Worm (Caenorhabditis elegans): ENCODE measurements around the gene C07B5.2.

DNA sequence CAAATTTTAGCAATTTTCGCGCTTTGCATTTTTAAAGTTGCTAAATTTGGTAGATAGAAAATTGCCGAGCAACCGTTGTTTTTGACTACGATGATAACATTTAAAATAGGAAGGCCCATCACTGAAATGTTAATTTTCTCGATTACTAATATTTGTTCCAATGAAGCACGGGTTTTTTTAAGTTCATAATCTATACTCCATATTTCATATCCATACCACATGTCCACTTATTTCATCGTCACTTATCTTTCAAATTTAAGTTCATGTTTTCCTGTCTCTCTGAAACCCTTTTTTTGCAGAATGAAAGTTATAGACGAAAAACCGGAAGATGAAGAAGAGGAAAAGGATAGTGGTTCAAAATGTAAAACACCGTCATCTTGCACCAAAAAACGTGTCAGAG lies 44.8 kb downstream of the C07B5.2 start, which contains the start of gene gap-2:
- TF ChIP-seq fos-1 (tag; optimal IDR thresholded peaks at IDR 0.05): no peak
- TF ChIP-seq unc-39 (tag; optimal IDR thresholded peaks at IDR 0.05): no peak
- no peak for TF ChIP-seq fkh-10 (GFP tag; optimal IDR thresholded peaks at IDR 0.05)
- no peak for TF ChIP-seq nhr-23 (tag; optimal IDR thresholded peaks at IDR 0.05)
- no peak for TF ChIP-seq unc-62 (GFP tag; optimal IDR thresholded peaks at IDR 0.05)
- TF ChIP-seq nhr-11 (tag; optimal IDR thresholded peaks at IDR 0.05): no peak
- no peak for TF ChIP-seq ceh-82 (tag; optimal IDR thresholded peaks at IDR 0.05)
- TF ChIP-seq nhr-12 (tag; optimal IDR thresholded peaks at IDR 0.05): no peak
- TF ChIP-seq mdl-1 (tag; optimal IDR thresholded peaks at IDR 0.05): no peak
- no peak for TF ChIP-seq lsy-12 (tag; optimal IDR thresholded peaks at IDR 0.05)
- TF ChIP-seq lin-15B (tag; optimal IDR thresholded peaks at IDR 0.05): no peak
- no peak for TF ChIP-seq snpc-4 (tag; optimal IDR thresholded peaks at IDR 0.05)
- TF ChIP-seq aly-2 (tag; optimal IDR thresholded peaks at IDR 0.05): no peak
